Fruit fly (Drosophila melanogaster) whole organism, embryonic: Measurements from ENCODE around the gene CG7304.

Experiments used
- Asciz ChIP-seq: fragments of 200-800 bp; sonication (Bioruptor generic); optimal IDR thresholded peaks from 2 replicates; lab custom pipeline; 2017; ENCODE audit warnings: missing biosample characterization, mild to moderate bottlenecking, missing genetic modification characterization, missing genetic modification reagents
- BEAF-32 ChIP-seq: fragments of 200-800 bp; sonication (Bioruptor generic); optimal IDR thresholded peaks from 3 replicates; lab custom pipeline; 2017; ENCODE audit warnings: missing biosample characterization, missing genetic modification characterization, mild to moderate bottlenecking, moderate library complexity, missing genetic modification reagents
- CG10366 ChIP-seq: fragments of 200-800 bp; sonication (Bioruptor generic); IDR thresholded peaks from 2 replicates; pipeline ENCODE4 v1.3.6; 2022; ENCODE audit warnings: missing biosample characterization, missing genetic modification characterization
- CG10462 ChIP-seq: fragments of 200-800 bp; sonication (Bioruptor generic); optimal IDR thresholded peaks from 2 replicates; lab custom pipeline; 2016; ENCODE audit warnings: missing biosample characterization, missing genetic modification characterization
- CG11093 ChIP-seq: fragments of 200-800 bp; sonication (Bioruptor generic); IDR thresholded peaks from 3 replicates; pipeline ENCODE4 v1.3.6; 2022; ENCODE audit warnings: missing biosample characterization, missing genetic modification characterization
- CG12219 ChIP-seq: fragments of 200-800 bp; sonication (Bioruptor generic); optimal IDR thresholded peaks from 3 replicates; lab custom pipeline; 2018; ENCODE audit warnings: missing biosample characterization, mild to moderate bottlenecking, missing genetic modification characterization
- CG12769 ChIP-seq: fragments of 200-800 bp; sonication (Bioruptor generic); optimal IDR thresholded peaks from 2 replicates; lab custom pipeline; 2019; ENCODE audit warnings: missing biosample characterization, mild to moderate bottlenecking, missing genetic modification characterization, moderate library complexity
- CG13287 ChIP-seq: fragments of 200-800 bp; sonication (Bioruptor generic); IDR thresholded peaks from 2 replicates; pipeline ENCODE4 v1.3.6; 2022; ENCODE audit warnings: missing biosample characterization, missing genetic modification characterization; ENCODE audit not compliant: partially characterized antibody
- CG15601 ChIP-seq: fragments of 200-800 bp; sonication (Bioruptor generic); optimal IDR thresholded peaks from 3 replicates; lab custom pipeline; 2019; ENCODE audit warnings: missing biosample characterization, mild to moderate bottlenecking, missing genetic modification characterization, moderate library complexity
- CG17568 ChIP-seq: fragments of 200-800 bp; sonication (Bioruptor generic); optimal IDR thresholded peaks from 2 replicates; lab custom pipeline; 2018; ENCODE audit warnings: missing biosample characterization, mild to moderate bottlenecking, missing genetic modification characterization, moderate library complexity
- CG18619 ChIP-seq: fragments of 200-800 bp; sonication (Bioruptor generic); optimal IDR thresholded peaks from 3 replicates; lab custom pipeline; 2017; ENCODE audit warnings: missing biosample characterization, mild to moderate bottlenecking, missing genetic modification characterization
- CG2202 ChIP-seq: fragments of 200-800 bp; sonication (Bioruptor generic); optimal IDR thresholded peaks from 2 replicates; lab custom pipeline; 2018; ENCODE audit warnings: missing biosample characterization, mild to moderate bottlenecking, missing genetic modification characterization
- CG32772 ChIP-seq: fragments of 200-800 bp; sonication (Bioruptor generic); IDR thresholded peaks from 2 replicates; pipeline ENCODE4 v1.3.6; 2022; ENCODE audit warnings: missing biosample characterization, missing genetic modification characterization
- CG34422 ChIP-seq: fragments of 200-800 bp; sonication (Bioruptor generic); IDR thresholded peaks from 3 replicates; pipeline ENCODE4 v1.3.6; 2022; ENCODE audit warnings: missing biosample characterization, missing genetic modification characterization
- CG3726 ChIP-seq: fragments of 200-800 bp; sonication (Bioruptor generic); IDR thresholded peaks from 3 replicates; pipeline ENCODE4, ENCODE4 v1.3.6; 2022; ENCODE audit warnings: missing biosample characterization, missing genetic modification characterization
- CG4282 ChIP-seq: fragments of 200-800 bp; sonication (Bioruptor generic); optimal IDR thresholded peaks from 2 replicates; lab custom pipeline; 2016; ENCODE audit warnings: missing biosample characterization, missing genetic modification characterization
- CG4424 ChIP-seq: fragments of 200-800 bp; sonication (Bioruptor generic); optimal IDR thresholded peaks from 3 replicates; lab custom pipeline; 2016; ENCODE audit warnings: missing biosample characterization, missing genetic modification characterization
- CG4707 ChIP-seq: fragments of 200-800 bp; sonication (Bioruptor generic); optimal IDR thresholded peaks from 2 replicates; lab custom pipeline; 2018; ENCODE audit warnings: missing biosample characterization, mild to moderate bottlenecking, missing genetic modification characterization, moderate library complexity
- CG6654 ChIP-seq: fragments of 200-800 bp; sonication (Bioruptor generic); optimal IDR thresholded peaks from 2 replicates; lab custom pipeline; 2017; ENCODE audit warnings: missing biosample characterization, mild to moderate bottlenecking, missing genetic modification characterization
- CG8478 ChIP-seq: fragments of >200 bp; optimal IDR thresholded peaks from 2 replicates; lab custom pipeline; 2018
- CG8924 ChIP-seq: fragments of 200-800 bp; optimal IDR thresholded peaks from 3 replicates; lab custom pipeline; 2019; ENCODE audit warnings: missing biosample characterization, mild to moderate bottlenecking, missing genetic modification characterization, moderate library complexity
- CHES-1-like ChIP-seq: fragments of 200-800 bp; sonication (Bioruptor generic); optimal IDR thresholded peaks from 2 replicates; lab custom pipeline; 2016; ENCODE audit warnings: missing biosample characterization, missing genetic modification characterization
- CTCF ChIP-seq: fragments of 200-800 bp; sonication (Bioruptor generic); optimal IDR thresholded peaks from 2 replicates; lab custom pipeline; 2017; ENCODE audit warnings: missing biosample characterization, mild to moderate bottlenecking, missing genetic modification characterization, moderate library complexity
- CkIIα-i1 ChIP-seq: fragments of 200-800 bp; sonication (Bioruptor generic); IDR thresholded peaks from 2 replicates; pipeline ENCODE4 v1.3.6; 2022; ENCODE audit warnings: missing biosample characterization, missing genetic modification characterization
- Dll ChIP-seq: fragments of 200-800 bp; sonication (Bioruptor generic); IDR thresholded peaks from 4 replicates; pipeline ENCODE4 v1.3.6; 2022; ENCODE audit warnings: missing biosample characterization, missing genetic modification characterization; ENCODE audit not compliant: partially characterized antibody
- H2.0 ChIP-seq: fragments of 200-800 bp; sonication (Bioruptor generic); IDR thresholded peaks from 2 replicates; pipeline ENCODE4 v1.3.6; 2022; ENCODE audit warnings: missing biosample characterization, missing genetic modification characterization
- Meics ChIP-seq: fragments of 200-800 bp; sonication (Bioruptor generic); optimal IDR thresholded peaks from 2 replicates; lab custom pipeline; 2017; ENCODE audit warnings: missing biosample characterization, mild to moderate bottlenecking, missing genetic modification characterization
- Pdp1 ChIP-seq, 2 experiments: fragments of 200-800 bp; sonication (Bioruptor generic); optimal IDR thresholded peaks; 3 replicates each; lab custom pipeline; 2016; ENCODE audit warnings: missing biosample characterization in 2 of 2, missing genetic modification characterization in 2 of 2, mild to moderate bottlenecking in 1 of 2, moderate library complexity in 1 of 2
- Sry-β ChIP-seq: fragments of 200-800 bp; sonication (Bioruptor generic); optimal IDR thresholded peaks from 2 replicates; lab custom pipeline; 2018; ENCODE audit warnings: missing biosample characterization, mild to moderate bottlenecking, missing genetic modification characterization, moderate library complexity
- Trl ChIP-seq, 3 experiments: fragments of >200 bp in 2 of 3; fragments of 200-800 bp in 1 of 3; sonication (Bioruptor generic) in 1 of 3; optimal IDR thresholded peaks; 2 replicates in 1 of 3; 3 replicates in 2 of 3; lab custom pipeline; 2016 to 2017; ENCODE audit warnings: missing biosample characterization in 1 of 3, missing genetic modification characterization in 1 of 3
- Xbp1 ChIP-seq: fragments of 200-800 bp; sonication (Bioruptor generic); optimal IDR thresholded peaks from 3 replicates; lab custom pipeline; 2016; ENCODE audit warnings: missing biosample characterization, mild to moderate bottlenecking, missing genetic modification characterization
- Xrp1 ChIP-seq: fragments of 200-800 bp; sonication (Bioruptor generic); IDR thresholded peaks from 2 replicates; pipeline ENCODE4 v1.3.6; 2022; ENCODE audit warnings: missing biosample characterization, missing genetic modification characterization
- chinmo ChIP-seq: fragments of 200-800 bp; sonication (Bioruptor generic); IDR thresholded peaks from 4 replicates; pipeline ENCODE4 v1.3.6; 2022; ENCODE audit warnings: missing biosample characterization, missing genetic modification characterization; ENCODE audit not compliant: partially characterized antibody
- corto ChIP-seq: fragments of 200-800 bp; sonication (Bioruptor generic); optimal IDR thresholded peaks from 2 replicates; lab custom pipeline; 2016; ENCODE audit warnings: missing biosample characterization, mild to moderate bottlenecking, missing genetic modification characterization, moderate library complexity
- crc ChIP-seq: fragments of 200-800 bp; sonication (Bioruptor generic); optimal IDR thresholded peaks from 2 replicates; lab custom pipeline; 2016; ENCODE audit warnings: missing biosample characterization, missing genetic modification characterization
- danr ChIP-seq: fragments of 200-800 bp; sonication (Bioruptor generic); IDR thresholded peaks from 2 replicates; pipeline ENCODE4 v1.3.6; 2022; ENCODE audit warnings: missing biosample characterization, missing genetic modification characterization
- dimm ChIP-seq: fragments of 200-800 bp; sonication (Bioruptor generic); IDR thresholded peaks from 2 replicates; pipeline ENCODE4 v1.3.6; 2022; ENCODE audit warnings: missing biosample characterization, missing genetic modification characterization
- exex ChIP-seq: fragments of 200-800 bp; sonication (Bioruptor generic); optimal IDR thresholded peaks from 4 replicates; lab custom pipeline; 2018; ENCODE audit warnings: missing biosample characterization, mild to moderate bottlenecking, missing genetic modification characterization, moderate library complexity
- fru ChIP-seq: fragments of >200 bp; optimal IDR thresholded peaks from 2 replicates; lab custom pipeline; 2017
- gfzf ChIP-seq: fragments of 200-800 bp; sonication (Bioruptor generic); optimal IDR thresholded peaks from 2 replicates; lab custom pipeline; 2016; ENCODE audit warnings: missing biosample characterization, mild to moderate bottlenecking, missing genetic modification characterization, moderate library complexity
- her ChIP-seq: fragments of 200-800 bp; sonication (Bioruptor generic); optimal IDR thresholded peaks from 2 replicates; lab custom pipeline; 2016; ENCODE audit warnings: missing biosample characterization, missing genetic modification characterization
- ind ChIP-seq: fragments of 200-800 bp; sonication (Bioruptor generic); optimal IDR thresholded peaks from 3 replicates; lab custom pipeline; 2016; ENCODE audit warnings: missing biosample characterization, missing genetic modification characterization
- lab ChIP-seq: fragments of 200-800 bp; sonication (Bioruptor generic); optimal IDR thresholded peaks from 3 replicates; lab custom pipeline; 2017; ENCODE audit warnings: missing biosample characterization, missing genetic modification characterization, mild to moderate bottlenecking, moderate library complexity, missing genetic modification reagents
- mld ChIP-seq: fragments of 200-800 bp; sonication (Bioruptor generic); IDR thresholded peaks from 3 replicates; pipeline ENCODE4 v1.3.6; 2022; ENCODE audit warnings: missing biosample characterization, missing genetic modification characterization; ENCODE audit not compliant: partially characterized antibody
- onecut ChIP-seq: fragments of 200-800 bp; sonication (Bioruptor generic); IDR thresholded peaks from 2 replicates; pipeline ENCODE4 v1.3.6; 2022; ENCODE audit warnings: missing biosample characterization, missing genetic modification characterization
- pan ChIP-seq, 4 experiments: fragments of >200 bp in 3 of 4; fragments of 200-800 bp in 1 of 4; sonication (Bioruptor generic) in 1 of 4; optimal IDR thresholded peaks in 3 of 4; IDR thresholded peaks in 1 of 4; 2 replicates each; pipeline versions ENCODE4 v1.3.6 to Lab custom; 2017 to 2022; ENCODE audit warnings: missing biosample characterization in 2 of 4, missing genetic modification characterization in 2 of 4, mixed read lengths in 1 of 4
- phol ChIP-seq: fragments of 200-800 bp; sonication (Bioruptor generic); optimal IDR thresholded peaks from 3 replicates; lab custom pipeline; 2018; ENCODE audit warnings: missing biosample characterization, mild to moderate bottlenecking, missing genetic modification characterization, moderate library complexity
- shn ChIP-seq: fragments of 200-800 bp; sonication (Bioruptor generic); optimal IDR thresholded peaks from 3 replicates; lab custom pipeline; 2016; ENCODE audit warnings: missing biosample characterization, missing genetic modification characterization
- sqz ChIP-seq: fragments of 200-800 bp; sonication (Bioruptor generic); optimal IDR thresholded peaks from 3 replicates; lab custom pipeline; 2018; ENCODE audit warnings: missing biosample characterization, mild to moderate bottlenecking, missing genetic modification characterization
- stc ChIP-seq: fragments of 200-800 bp; sonication (Bioruptor generic); IDR thresholded peaks from 2 replicates; pipeline ENCODE4 v1.3.6; 2022; ENCODE audit warnings: missing biosample characterization, missing genetic modification characterization
- unpg ChIP-seq: fragments of 200-800 bp; sonication (Bioruptor generic); optimal IDR thresholded peaks from 3 replicates; lab custom pipeline; 2018; ENCODE audit warnings: missing biosample characterization, mild to moderate bottlenecking, missing genetic modification characterization, moderate library complexity

CG7304 gene

DNA sequence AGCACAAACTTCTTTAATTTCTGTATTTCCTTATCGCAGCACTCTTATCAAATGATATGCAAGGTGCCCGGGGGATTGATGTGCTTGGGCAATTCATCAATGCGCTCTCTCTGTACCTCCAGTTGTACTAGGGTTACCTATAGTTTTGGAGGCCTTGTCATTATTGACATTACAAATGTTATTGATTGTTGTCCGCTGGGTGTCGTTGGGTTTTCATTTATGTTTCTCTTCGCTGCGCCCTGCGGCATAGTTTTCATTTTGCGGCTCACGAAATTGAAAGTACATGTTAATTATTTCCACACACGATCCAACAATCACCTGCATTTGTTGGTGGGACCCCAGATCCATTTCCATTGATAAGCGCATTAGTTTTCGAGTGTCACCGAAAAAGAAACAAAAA is 26.7 kb downstream of the CG7304 start (continued):
- no peak for TF ChIP-seq fru (lab: Kevin White, UChicago)
- no peak for TF ChIP-seq CkIIα-i1 (GFP tag; lab: Robert Waterston, UW)
- TF ChIP-seq CG8924 (tag; lab: Kevin White, UChicago): no peak
- TF ChIP-seq exex (tag; lab: Kevin White, UChicago): peak; percentile 9
- no peak for TF ChIP-seq crc (GFP tag; lab: Kevin White, UChicago)
- TF ChIP-seq CG2202 (tag; lab: Kevin White, UChicago): peak; percentile 25
- TF ChIP-seq CG12219 (GFP tag; lab: Kevin White, UChicago): peak; percentile 33
- TF ChIP-seq CG34422 (GFP tag; lab: Robert Waterston, UW): no peak
- TF ChIP-seq phol: no peak
- TF ChIP-seq Meics (GFP tag; lab: Kevin White, UChicago): no peak
- TF ChIP-seq CG8478: no peak
- no peak for TF ChIP-seq dimm
- no peak for TF ChIP-seq CG12769
- TF ChIP-seq CG13287 (GFP tag; lab: Robert Waterston, UW): no peak
- no peak for TF ChIP-seq CHES-1-like (GFP tag; lab: Kevin White, UChicago)
- no peak for TF ChIP-seq CG3726 (GFP tag; lab: Robert Waterston, UW)
- no peak for TF ChIP-seq Dll (GFP tag; lab: Robert Waterston, UW)
- no peak for TF ChIP-seq chinmo (GFP tag; lab: Robert Waterston, UW)
- TF ChIP-seq CG4282 (GFP tag; lab: Kevin White, UChicago): no peak
- TF ChIP-seq CG17568: no peak
- no peak for TF ChIP-seq CTCF
- peak; percentile 47 for TF ChIP-seq CG15601 (tag; lab: Kevin White, UChicago)
- TF ChIP-seq CG10366 (GFP tag; lab: Robert Waterston, UW): no peak
- no peak for TF ChIP-seq her (GFP tag; lab: Kevin White, UChicago)
- no peak for TF ChIP-seq CG32772 (GFP tag; lab: Robert Waterston, UW)
- TF ChIP-seq lab (GFP tag; lab: Kevin White, UChicago): peak; percentile 68
- peak; percentile 36 for TF ChIP-seq Asciz (GFP tag; lab: Kevin White, UChicago)
- no peak for TF ChIP-seq gfzf (GFP tag; lab: Kevin White, UChicago)
- TF ChIP-seq H2.0 (GFP tag; lab: Robert Waterston, UW): no peak
- no peak for TF ChIP-seq Trl (optimal IDR thresholded peaks at IDR 0.05; lab: Kevin White, UChicago)
- no peak for TF ChIP-seq Trl (GFP tag; optimal IDR thresholded peaks at IDR 0.05; lab: Kevin White, UChicago)
- no peak for TF ChIP-seq Sry-β (GFP tag; lab: Kevin White, UChicago)
- TF ChIP-seq CG18619 (GFP tag; lab: Kevin White, UChicago): no peak
- no peak for TF ChIP-seq mld (GFP tag; lab: Robert Waterston, UW)
- TF ChIP-seq BEAF-32 (GFP tag; lab: Kevin White, UChicago): no peak
- TF ChIP-seq Xrp1 (GFP tag; lab: Robert Waterston, UW): no peak
- no peak for TF ChIP-seq danr (GFP tag; lab: Robert Waterston, UW)
- no peak for TF ChIP-seq CG11093 (GFP tag; lab: Robert Waterston, UW)
- TF ChIP-seq corto (GFP tag; lab: Kevin White, UChicago): no peak
- peak in 1 of 2 experiments; percentile 34 for TF ChIP-seq Pdp1 (GFP tag; optimal IDR thresholded peaks at IDR 0.05; lab: Kevin White, UChicago)
- peak; percentile 2 for TF ChIP-seq sqz (GFP tag; lab: Kevin White, UChicago)
- TF ChIP-seq CG4424 (GFP tag; lab: Kevin White, UChicago): no peak
- TF ChIP-seq unpg (GFP tag; lab: Kevin White, UChicago): peak; percentile 5
- no peak for TF ChIP-seq pan (optimal IDR thresholded peaks at IDR 0.05; lab: Kevin White, UChicago)
- peak in 1 of 2 experiments; percentile 29 for TF ChIP-seq pan (GFP tag; optimal IDR thresholded peaks at IDR 0.05 in 1 of 2, IDR thresholded peaks at IDR 0.05 in 1 of 2)
- TF ChIP-seq stc (GFP tag; lab: Robert Waterston, UW): no peak
- no peak for TF ChIP-seq Xbp1 (GFP tag; lab: Kevin White, UChicago)
- TF ChIP-seq onecut (GFP tag; lab: Robert Waterston, UW): peak; percentile 40; the same call in 1 of the 2 replicates
- no peak for TF ChIP-seq CG4707 (GFP tag; lab: Kevin White, UChicago)
- no peak for TF ChIP-seq ind (GFP tag; lab: Kevin White, UChicago)
- TF ChIP-seq CG6654 (GFP tag; lab: Kevin White, UChicago): no peak
- no peak for TF ChIP-seq shn (GFP tag; lab: Kevin White, UChicago)
- TF ChIP-seq CG10462: no peak
